Worm (Caenorhabditis elegans): ENCODE data around the gene Y57G11C.30.

Gene Y57G11C.30

ce11 chrIV:14944234-14944633, 5.5 kb downstream of the Y57G11C.30 start, which contains the start of gene Y57G11C.48:
TSS of gene Y57G11C.48 (minus strand) at chrIV:14944334.
- TF ChIP-seq cog-1 (tag; optimal IDR thresholded peaks at IDR 0.05): no peak
- TF ChIP-seq ztf-23 (GFP tag; IDR thresholded peaks at IDR 0.05): no peak
- TF ChIP-seq T22C8.4 (GFP tag; IDR thresholded peaks at IDR 0.05): no peak
- no peak for TF ChIP-seq tab-1 (GFP tag; IDR thresholded peaks at IDR 0.05)
- no peak for TF ChIP-seq ztf-29 (GFP tag; IDR thresholded peaks at IDR 0.05)
- no peak for TF ChIP-seq flt-1 (GFP tag; IDR thresholded peaks at IDR 0.05)
- TF ChIP-seq klf-2 (GFP tag; conservative IDR thresholded peaks at IDR 0.05): no peak
- no peak for TF ChIP-seq ref-1 (GFP tag; conservative IDR thresholded peaks at IDR 0.05)

ce11 chrIV:14949048-14949447, 10.4 kb downstream of the Y57G11C.30 start:
- no peak for TF ChIP-seq klf-2 (GFP tag; conservative IDR thresholded peaks at IDR 0.05)
- TF ChIP-seq T22C8.4 (GFP tag; IDR thresholded peaks at IDR 0.05): no peak
- TF ChIP-seq flt-1 (GFP tag; IDR thresholded peaks at IDR 0.05): no peak
- TF ChIP-seq cog-1 (tag; optimal IDR thresholded peaks at IDR 0.05): no peak
- no peak for TF ChIP-seq med-1 (GFP tag; optimal IDR thresholded peaks at IDR 0.05; ENCODE audit: insufficient read depth)
- no peak for TF ChIP-seq tab-1 (GFP tag; IDR thresholded peaks at IDR 0.05)

DNA sequence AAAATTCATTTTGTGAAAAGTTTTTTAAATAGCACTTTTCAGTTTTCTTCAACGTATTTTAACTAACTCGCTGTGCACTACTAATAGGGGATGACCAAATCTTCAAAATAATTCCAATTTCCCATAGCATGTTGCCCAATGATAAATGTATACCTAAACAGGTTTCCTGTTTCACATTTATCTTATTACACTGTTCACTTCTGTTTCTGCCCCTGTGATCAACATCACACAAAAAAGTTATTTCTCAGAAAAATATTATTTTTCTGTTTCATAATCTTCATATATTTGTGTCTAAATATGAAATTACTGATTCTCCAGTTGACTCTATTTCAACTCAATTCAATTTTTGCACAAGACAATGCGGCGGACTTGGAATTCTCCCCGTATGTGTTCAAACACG, 11.8 kb downstream of the Y57G11C.30 start, which contains the start of gene Y41E3.22:
Y41E3.22 (plus strand) TSS at position 243 of the 400 bp plus-strand sequence.
- no peak for TF ChIP-seq med-1 (GFP tag; optimal IDR thresholded peaks at IDR 0.05; ENCODE audit: insufficient read depth)
- no peak for TF ChIP-seq ref-1 (GFP tag; conservative IDR thresholded peaks at IDR 0.05)
- TF ChIP-seq T22C8.4 (GFP tag; IDR thresholded peaks at IDR 0.05): no peak
- no peak for TF ChIP-seq cog-1 (tag; optimal IDR thresholded peaks at IDR 0.05)
- no peak for TF ChIP-seq flt-1 (GFP tag; IDR thresholded peaks at IDR 0.05)
- no peak for TF ChIP-seq ztf-29 (GFP tag; IDR thresholded peaks at IDR 0.05)
- TF ChIP-seq klf-2 (GFP tag; conservative IDR thresholded peaks at IDR 0.05): no peak
- TF ChIP-seq ztf-23 (GFP tag; IDR thresholded peaks at IDR 0.05): no peak
- no peak for TF ChIP-seq tab-1 (GFP tag; IDR thresholded peaks at IDR 0.05)

DNA sequence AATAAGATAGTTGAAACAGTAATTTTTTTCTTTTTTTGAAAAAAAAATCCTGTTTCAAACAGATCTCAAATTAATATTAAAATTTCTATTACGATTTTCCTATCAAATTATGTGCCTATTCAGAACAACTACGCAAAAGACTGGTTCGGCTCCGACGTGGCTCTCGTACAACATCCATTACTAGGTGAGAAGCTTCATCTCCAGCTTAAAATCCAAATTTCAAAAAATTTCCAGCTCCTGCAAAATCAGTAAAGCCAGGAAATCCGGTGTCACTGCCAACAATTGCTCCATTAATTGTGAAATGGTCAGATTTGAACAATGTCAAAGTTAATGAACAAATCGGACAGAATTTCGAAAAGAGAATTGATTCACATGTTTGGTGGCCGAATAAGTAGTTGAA, 15.1 kb downstream of the Y57G11C.30 start:
- no peak for TF ChIP-seq med-1 (GFP tag; optimal IDR thresholded peaks at IDR 0.05; ENCODE audit: insufficient read depth)
- TF ChIP-seq ref-1 (GFP tag; conservative IDR thresholded peaks at IDR 0.05): no peak
- TF ChIP-seq ztf-29 (GFP tag; IDR thresholded peaks at IDR 0.05): no peak
- no peak for TF ChIP-seq cog-1 (tag; optimal IDR thresholded peaks at IDR 0.05)
- no peak for TF ChIP-seq T22C8.4 (GFP tag; IDR thresholded peaks at IDR 0.05)
- no peak for TF ChIP-seq klf-2 (GFP tag; conservative IDR thresholded peaks at IDR 0.05)
- no peak for TF ChIP-seq flt-1 (GFP tag; IDR thresholded peaks at IDR 0.05)
- no peak for TF ChIP-seq ztf-23 (GFP tag; IDR thresholded peaks at IDR 0.05)
- TF ChIP-seq tab-1 (GFP tag; IDR thresholded peaks at IDR 0.05): no peak

ce11 chrIV:14954842-14955241, 16.1 kb downstream of the Y57G11C.30 start:
- TF ChIP-seq T22C8.4 (GFP tag; IDR thresholded peaks at IDR 0.05): no peak
- no peak for TF ChIP-seq flt-1 (GFP tag; IDR thresholded peaks at IDR 0.05)
- no peak for TF ChIP-seq cog-1 (tag; optimal IDR thresholded peaks at IDR 0.05)
- TF ChIP-seq ztf-29 (GFP tag; IDR thresholded peaks at IDR 0.05): no peak
- no peak for TF ChIP-seq med-1 (GFP tag; optimal IDR thresholded peaks at IDR 0.05; ENCODE audit: insufficient read depth)

ce11 chrIV:14956693-14957281, 18.1 kb downstream of the Y57G11C.30 start:
- TF ChIP-seq ztf-29 (GFP tag; IDR thresholded peaks at IDR 0.05) (no peak), klf-2 (GFP tag; conservative IDR thresholded peaks at IDR 0.05) (no peak), T22C8.4 (GFP tag; IDR thresholded peaks at IDR 0.05) (no peak)

ce11 chrIV:14958551-14958950, 19.9 kb downstream of the Y57G11C.30 start, which contains the start of gene Y41E3.1:
TSS of gene Y41E3.1 (minus strand) at chrIV:14958874.
- no peak for TF ChIP-seq flt-1 (GFP tag; IDR thresholded peaks at IDR 0.05)
- no peak for TF ChIP-seq med-1 (GFP tag; optimal IDR thresholded peaks at IDR 0.05; ENCODE audit: insufficient read depth)
- TF ChIP-seq klf-2 (GFP tag; conservative IDR thresholded peaks at IDR 0.05): no peak
- TF ChIP-seq cog-1 (tag; optimal IDR thresholded peaks at IDR 0.05): no peak
- no peak for TF ChIP-seq ztf-29 (GFP tag; IDR thresholded peaks at IDR 0.05)
- TF ChIP-seq ref-1 (GFP tag; conservative IDR thresholded peaks at IDR 0.05): no peak
- no peak for TF ChIP-seq T22C8.4 (GFP tag; IDR thresholded peaks at IDR 0.05)
- no peak for TF ChIP-seq ztf-23 (GFP tag; IDR thresholded peaks at IDR 0.05)
- TF ChIP-seq tab-1 (GFP tag; IDR thresholded peaks at IDR 0.05): no peak

DNA sequence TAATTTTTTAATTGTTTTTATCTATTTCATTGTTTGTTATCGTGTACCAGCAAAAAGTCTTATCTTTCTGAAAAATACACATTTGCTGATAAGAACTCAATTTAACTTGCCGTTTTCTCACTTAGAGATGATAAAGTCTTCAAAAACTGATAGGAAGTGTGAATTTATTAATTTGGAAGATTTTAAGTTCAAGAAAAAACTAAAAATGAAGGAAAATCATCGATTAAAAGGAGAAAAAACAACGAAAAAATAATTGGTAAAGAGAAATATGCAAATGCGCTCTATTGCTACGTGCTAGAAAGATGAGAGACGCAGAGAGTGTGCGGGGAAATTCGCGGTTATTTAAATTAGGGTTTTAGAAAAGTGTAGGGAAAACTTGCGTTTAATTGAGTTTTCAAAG, 20.7 kb downstream of the Y57G11C.30 start:
- TF ChIP-seq tab-1 (GFP tag; IDR thresholded peaks at IDR 0.05) (no peak), cog-1 (tag; optimal IDR thresholded peaks at IDR 0.05) (no peak)

DNA sequence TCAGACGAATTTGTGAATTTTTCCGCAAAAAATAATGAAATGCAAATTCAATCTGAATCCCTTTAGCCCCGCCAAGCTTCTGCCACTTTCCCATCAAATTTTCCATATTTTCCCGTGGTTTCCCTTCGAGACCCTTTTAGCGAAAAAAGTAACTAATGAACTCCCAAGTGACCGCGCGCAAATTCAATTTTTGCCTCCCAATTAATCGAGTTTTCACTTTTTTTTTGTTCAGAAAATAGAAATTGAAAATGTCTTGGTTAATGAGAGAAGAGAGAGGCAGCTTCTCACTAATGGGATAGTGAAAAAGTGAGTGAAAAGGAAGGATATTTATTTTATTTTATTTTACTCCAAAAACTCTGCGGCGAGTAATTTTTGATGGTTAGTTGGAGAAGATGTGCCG, 21.4 kb downstream of the Y57G11C.30 start:
- TF ChIP-seq klf-2 (GFP tag; conservative IDR thresholded peaks at IDR 0.05) (no peak), med-1 (GFP tag; optimal IDR thresholded peaks at IDR 0.05; ENCODE audit: insufficient read depth) (no peak), ztf-23 (GFP tag; IDR thresholded peaks at IDR 0.05) (no peak), flt-1 (GFP tag; IDR thresholded peaks at IDR 0.05) (no peak), ref-1 (GFP tag; conservative IDR thresholded peaks at IDR 0.05) (no peak), T22C8.4 (GFP tag; IDR thresholded peaks at IDR 0.05) (no peak), ztf-29 (GFP tag; IDR thresholded peaks at IDR 0.05) (no peak), cog-1 (tag; optimal IDR thresholded peaks at IDR 0.05) (no peak), tab-1 (GFP tag; IDR thresholded peaks at IDR 0.05) (no peak)

DNA sequence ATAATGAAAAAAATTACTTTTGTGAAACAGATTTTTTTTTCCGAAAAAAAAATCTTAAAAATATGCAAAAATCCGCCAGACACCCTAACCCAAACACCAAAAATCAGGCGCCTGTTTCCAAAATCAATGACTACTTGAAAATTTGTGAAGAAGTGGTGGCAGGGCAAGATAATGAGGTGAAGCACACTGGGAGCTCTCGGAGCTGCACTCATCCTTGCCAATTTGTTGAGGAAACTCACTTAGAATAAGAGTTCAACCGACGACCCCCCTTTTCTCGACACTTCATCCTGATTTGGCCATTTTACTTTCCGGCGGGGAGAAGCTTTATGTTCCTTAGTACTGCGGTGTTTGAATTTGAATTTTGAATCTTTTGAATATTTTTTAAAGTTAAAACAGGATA, 39.5 kb downstream of the Y57G11C.30 start:
- TF ChIP-seq ref-1 (GFP tag; conservative IDR thresholded peaks at IDR 0.05) (no peak), ztf-29 (GFP tag; IDR thresholded peaks at IDR 0.05) (no peak), klf-2 (GFP tag; conservative IDR thresholded peaks at IDR 0.05) (no peak), flt-1 (GFP tag; IDR thresholded peaks at IDR 0.05) (no peak), ztf-23 (GFP tag; IDR thresholded peaks at IDR 0.05) (no peak), cog-1 (tag; optimal IDR thresholded peaks at IDR 0.05) (no peak), med-1 (GFP tag; optimal IDR thresholded peaks at IDR 0.05; ENCODE audit: insufficient read depth) (no peak)

All from whole organism, midembryonic.